Fruit fly (Drosophila melanogaster): ENCODE measurements around the gene CG13023.

The CG13023 gene

DNA sequence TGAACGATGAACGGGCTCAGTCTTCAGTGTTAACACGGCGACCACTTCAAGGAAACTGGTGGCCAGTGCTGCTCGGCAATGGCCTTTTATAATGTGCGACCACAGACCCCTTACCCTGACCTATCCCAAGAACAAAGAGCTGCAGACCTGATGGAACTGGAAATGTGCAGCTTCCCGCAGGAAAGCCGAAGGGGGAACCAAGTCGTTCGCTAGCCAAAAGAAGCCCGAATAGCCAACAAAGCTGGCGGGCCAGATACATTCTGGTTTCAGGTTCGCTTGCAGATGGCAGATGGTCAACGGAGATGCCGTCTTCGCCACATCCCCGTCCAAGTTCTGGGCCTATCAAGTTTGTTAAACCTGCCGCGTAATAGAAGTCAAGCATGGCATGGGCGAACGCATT lies at the start of gene CG13023:
TSS of gene CG13023 (minus strand) at position 60 of the 400 bp plus-strand sequence.
- TF ChIP-seq tj (GFP tag; optimal IDR thresholded peaks at IDR 0.05) (no peak), Clk (GFP tag; optimal IDR thresholded peaks at IDR 0.05) (no peak), CG5204 (GFP tag; optimal IDR thresholded peaks at IDR 0.05) (no peak), Crg-1 (GFP tag; optimal IDR thresholded peaks at IDR 0.05) (no peak), ovo (GFP tag; optimal IDR thresholded peaks at IDR 0.05) (no peak), cnc (optimal IDR thresholded peaks at IDR 0.05) (no peak), CG7045 (GFP tag; optimal IDR thresholded peaks at IDR 0.05) (no peak)

DNA sequence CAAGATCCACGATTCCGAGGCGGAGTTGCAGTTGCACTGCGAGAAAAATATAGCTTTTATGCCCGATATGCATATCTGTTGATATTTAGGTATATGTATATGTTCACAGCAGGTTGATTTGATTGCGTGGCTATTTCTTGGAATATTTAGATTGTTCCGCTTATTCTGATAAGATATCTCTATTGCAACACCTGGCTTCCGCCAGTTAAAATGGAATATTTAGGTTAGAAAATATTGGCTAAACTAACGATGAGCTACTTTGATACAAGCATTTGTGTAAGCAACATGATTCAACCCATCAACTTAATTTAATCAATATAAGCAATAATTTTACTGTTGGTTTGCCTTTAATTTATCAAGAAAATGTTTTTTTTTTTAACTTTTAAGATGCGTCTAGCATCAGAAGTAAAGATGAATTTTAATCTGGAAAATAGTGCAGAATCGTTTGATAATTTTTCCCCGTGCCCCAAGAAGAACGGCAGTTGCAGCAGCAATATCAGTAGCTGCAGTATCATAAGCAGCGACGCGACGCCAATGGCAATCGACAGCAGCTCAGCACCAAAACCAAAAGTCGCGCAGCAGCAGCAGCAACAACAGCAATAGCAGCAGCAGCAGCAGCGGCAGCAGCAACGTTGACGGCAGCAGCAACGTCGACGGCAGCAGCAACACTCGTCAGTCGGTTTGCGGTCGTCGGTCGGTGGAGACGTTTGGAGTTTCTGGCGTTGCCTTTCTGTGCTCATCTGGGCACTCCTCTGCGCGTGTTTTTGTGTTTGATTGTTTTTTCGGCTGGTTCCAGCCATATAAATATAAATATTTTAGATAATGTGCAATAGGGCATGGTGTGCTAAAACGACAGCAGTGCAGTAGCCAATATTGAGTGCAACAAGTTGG lies 48.6 kb upstream of the CG13023 start:
- TF ChIP-seq CG33017 (tag; optimal IDR thresholded peaks at IDR 0.05) = no peak
- TF ChIP-seq kay (GFP tag; ENCODE audit: borderline replicate concordance) = peak; percentile 24

DNA sequence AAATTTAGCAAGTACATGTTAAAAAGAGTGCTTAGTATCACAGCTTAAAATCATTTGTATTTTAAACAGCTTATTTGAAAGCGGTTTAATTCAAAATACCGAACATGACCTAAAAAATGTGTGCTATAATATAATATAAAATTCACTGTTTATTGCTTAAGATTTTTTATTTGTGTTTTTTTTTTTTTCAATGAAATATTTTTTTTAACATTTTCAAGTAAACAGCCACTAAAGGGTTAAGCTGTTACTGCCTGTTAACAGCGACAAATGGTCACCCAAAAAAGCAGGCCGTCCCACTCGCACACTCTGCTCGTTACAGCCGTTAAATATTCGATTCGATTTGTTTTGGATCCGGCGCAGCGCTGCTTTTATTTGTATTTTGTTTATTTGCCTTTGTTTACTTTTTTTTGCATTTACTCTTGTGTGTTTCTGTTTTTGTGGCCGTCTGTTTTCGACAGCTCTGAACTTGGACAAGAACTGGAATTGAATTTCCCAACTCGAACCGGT lies 47.5 kb upstream of the CG13023 start:
- TF ChIP-seq kay (GFP tag; ENCODE audit: borderline replicate concordance) = peak; percentile 42
- no peak for TF ChIP-seq CG7101 (tag; optimal IDR thresholded peaks at IDR 0.05)
- TF ChIP-seq cnc (optimal IDR thresholded peaks at IDR 0.05) = no peak

DNA sequence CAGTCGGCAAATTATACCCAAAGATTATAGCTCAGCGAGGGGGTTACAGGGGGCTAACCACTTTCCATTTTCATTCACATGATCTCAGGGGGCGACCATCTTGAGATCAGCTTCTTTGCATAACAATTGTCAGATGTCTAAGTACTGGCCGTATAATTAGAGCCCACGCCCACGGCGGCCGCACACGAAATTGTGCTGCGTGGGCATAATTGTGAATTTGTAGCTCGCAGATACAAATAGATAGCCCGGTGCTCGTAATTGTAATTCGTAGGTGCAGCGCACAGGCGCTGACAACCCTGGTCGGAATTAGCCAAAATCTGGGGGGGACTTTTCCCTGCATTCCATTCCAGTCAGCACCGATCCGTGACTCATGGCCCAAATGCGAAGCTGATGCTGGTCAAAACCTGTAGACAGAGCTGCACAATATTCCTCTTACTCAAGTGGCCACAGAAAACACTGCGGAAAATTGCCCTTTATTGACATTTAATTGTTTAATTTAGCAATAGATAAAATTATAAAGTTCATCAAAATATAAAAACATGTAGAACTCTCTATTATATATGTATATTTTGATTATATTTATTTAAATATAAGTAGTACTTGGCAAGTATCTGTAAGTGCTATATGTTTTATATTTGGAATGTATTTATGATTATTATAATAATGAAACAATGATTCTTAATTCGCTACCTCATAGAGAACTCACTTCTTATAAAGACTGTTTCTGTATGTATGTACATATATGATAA lies 44.6 kb upstream of the CG13023 start:
- TF ChIP-seq toe (GFP tag; optimal IDR thresholded peaks at IDR 0.05) (no peak), kay (GFP tag; ENCODE audit: borderline replicate concordance) (no peak), CG7045 (GFP tag; optimal IDR thresholded peaks at IDR 0.05) (no peak), cnc (optimal IDR thresholded peaks at IDR 0.05) (no peak), pad (GFP tag; optimal IDR thresholded peaks at IDR 0.05) (no peak), tj (GFP tag; optimal IDR thresholded peaks at IDR 0.05) (peak; percentile 64)

DNA sequence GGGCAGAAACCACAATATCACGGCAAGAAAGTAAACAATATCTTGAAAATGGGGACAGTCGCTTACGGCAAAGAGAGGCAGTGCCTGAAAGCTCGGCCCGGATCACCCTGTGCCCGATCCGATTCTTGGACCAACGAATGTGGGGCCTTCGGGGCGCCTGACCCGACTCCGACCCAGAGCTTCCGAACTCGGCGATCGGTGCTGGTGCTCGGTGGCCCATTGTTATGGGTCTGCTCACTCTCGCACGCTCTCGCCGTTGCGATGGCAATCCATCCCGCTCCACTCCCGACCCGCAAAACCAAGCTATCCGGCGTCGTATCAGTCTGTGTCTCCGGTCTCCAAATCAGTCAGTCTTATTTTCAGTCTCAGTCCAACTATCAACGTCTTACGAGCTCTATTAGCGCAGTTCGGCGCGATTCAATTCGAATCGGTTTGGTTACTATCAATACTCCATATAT lies 42.4 kb upstream of the CG13023 start, which contains the start of gene Exn:
TSS of gene Exn (plus strand) at position 362 of the 458 bp plus-strand sequence.
- TF ChIP-seq kay (GFP tag; ENCODE audit: borderline replicate concordance) (no peak), cic (GFP tag; optimal IDR thresholded peaks at IDR 0.05) (peak; percentile 76), pad (GFP tag; optimal IDR thresholded peaks at IDR 0.05) (peak; percentile 47), Crg-1 (GFP tag; optimal IDR thresholded peaks at IDR 0.05) (no peak), CG14711 (tag; optimal IDR thresholded peaks at IDR 0.05) (no peak), CG7101 (tag; optimal IDR thresholded peaks at IDR 0.05) (peak; percentile 28), CG7045 (GFP tag; optimal IDR thresholded peaks at IDR 0.05) (no peak), tj (GFP tag; optimal IDR thresholded peaks at IDR 0.05) (peak; percentile 1), toe (GFP tag; optimal IDR thresholded peaks at IDR 0.05) (no peak), Mnt (GFP tag; optimal IDR thresholded peaks at IDR 0.05) (peak; percentile 66), CG33017 (tag; optimal IDR thresholded peaks at IDR 0.05) (peak; percentile 46), bab1 (GFP tag; optimal IDR thresholded peaks at IDR 0.05) (peak; percentile 77), CG11617 (GFP tag; optimal IDR thresholded peaks at IDR 0.05) (peak; percentile 42), Hr96 (GFP tag; optimal IDR thresholded peaks at IDR 0.05) (no peak), CG1620 (GFP tag; optimal IDR thresholded peaks at IDR 0.05) (peak; percentile 29), CG12768 (GFP tag; optimal IDR thresholded peaks at IDR 0.05) (peak; percentile 83), ovo (GFP tag; optimal IDR thresholded peaks at IDR 0.05) (no peak)

DNA sequence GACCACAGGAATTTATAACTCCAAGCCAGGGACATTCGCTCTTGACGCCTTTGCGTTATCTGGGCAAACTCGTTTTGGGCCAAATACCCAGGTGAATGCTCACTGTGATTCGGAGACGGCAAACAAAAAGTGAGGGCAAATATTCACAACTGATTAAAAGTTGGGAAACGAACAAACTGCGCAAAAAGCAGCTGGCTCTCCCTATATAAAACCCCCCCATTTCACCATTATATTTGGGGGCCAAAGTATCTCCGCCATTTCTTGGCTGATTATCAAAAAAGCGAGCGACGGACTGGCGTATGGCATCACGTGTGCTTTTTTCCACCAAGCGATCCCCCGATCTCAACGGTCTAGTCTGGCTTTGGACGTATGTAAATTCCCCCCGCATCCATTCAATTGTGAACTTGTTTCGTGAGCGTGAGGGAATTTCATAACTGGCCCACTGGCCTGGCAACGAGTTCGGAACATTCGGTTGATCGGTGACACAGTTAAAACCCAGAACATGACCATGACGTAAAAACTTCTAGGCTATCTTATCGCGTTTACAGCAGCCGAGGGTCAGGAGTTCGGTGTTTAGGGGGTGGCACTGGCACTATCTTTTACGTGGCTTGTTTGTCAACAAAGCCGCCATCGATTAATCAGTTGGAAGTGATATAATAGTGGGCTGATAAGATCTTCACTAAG lies 31.3 kb upstream of the CG13023 start:
- TF ChIP-seq cic (GFP tag; optimal IDR thresholded peaks at IDR 0.05) (peak; percentile 66), bab1 (GFP tag; optimal IDR thresholded peaks at IDR 0.05) (no peak), Mnt (GFP tag; optimal IDR thresholded peaks at IDR 0.05) (peak; percentile 39), CG7045 (GFP tag; optimal IDR thresholded peaks at IDR 0.05) (no peak), kay (GFP tag; ENCODE audit: borderline replicate concordance) (peak; percentile 1), CG12768 (GFP tag; optimal IDR thresholded peaks at IDR 0.05) (peak; percentile 23)

Measured in whole organism, adult.